Worm (Caenorhabditis elegans) whole organism, L4 larva: ENCODE data around the gene E04F6.4.

Experiments used
- D1046.2 ChIP-seq: fragments of 200-800 bp; sonication (Bioruptor generic); IDR thresholded peaks from 2 replicates; pipeline ENCODE4 v1.3.6; 2022; ENCODE audit warnings: missing genetic modification characterization, missing compliant biosample characterization
- F26F4.8 ChIP-seq: fragments of 200-800 bp; sonication (Bioruptor generic); conservative IDR thresholded peaks from 2 replicates; pipeline ENCODE4 v1.3.6; 2022; ENCODE audit warnings: missing genetic modification characterization, missing compliant biosample characterization
- T26A8.4 ChIP-seq: fragments of 200-800 bp; sonication (Bioruptor generic); IDR thresholded peaks from 2 replicates; pipeline ENCODE4 v1.3.6; 2022; ENCODE audit warnings: missing genetic modification characterization, missing compliant biosample characterization
- Y105C5A.15 ChIP-seq: fragments of 200-800 bp; sonication (Bioruptor generic); IDR thresholded peaks from 2 replicates; pipeline ENCODE4 v1.3.6; 2022; ENCODE audit warnings: missing genetic modification characterization, missing compliant biosample characterization
- Y48G9A.11 ChIP-seq: fragments of 200-800 bp; sonication (Bioruptor generic); IDR thresholded peaks from 2 replicates; pipeline ENCODE4 v1.3.6; 2022; ENCODE audit warnings: missing genetic modification reagents, missing genetic modification characterization, missing compliant biosample characterization
- Y5F2A.4 ChIP-seq: fragments of 200-800 bp; sonication (Bioruptor generic); optimal IDR thresholded peaks from 2 replicates; lab custom pipeline; 2018; ENCODE audit warnings: mild to moderate bottlenecking, missing genetic modification characterization, missing compliant biosample characterization
- Y75B8A.6 ChIP-seq: fragments of 200-800 bp; sonication (Bioruptor generic); IDR thresholded peaks from 2 replicates; pipeline ENCODE4 v1.3.6; 2022; ENCODE audit warnings: missing genetic modification reagents, missing genetic modification characterization, missing compliant biosample characterization
- aha-1 ChIP-seq: fragments of 150-350 bp; peaks from one replicate; lab custom pipeline; 2014; ENCODE audit warnings: missing biosample characterization, missing genetic modification characterization
- attf-4 ChIP-seq: sonication (generic microtip); optimal IDR thresholded peaks from 3 replicates; lab custom pipeline; 2017; ENCODE audit warnings: missing biosample characterization, missing genetic modification characterization
- ceh-28 ChIP-seq: fragments of 150-350 bp; optimal IDR thresholded peaks from 2 replicates; lab custom pipeline; 2014; ENCODE audit warnings: missing biosample characterization, missing genetic modification reagents, missing genetic modification characterization
- ces-1 ChIP-seq: fragments of 150-350 bp; sonication (generic microtip); optimal IDR thresholded peaks from 4 replicates; lab custom pipeline; 2014; ENCODE audit warnings: missing biosample characterization, missing genetic modification reagents, missing genetic modification characterization
- cey-2 ChIP-seq: sonication (generic microtip); optimal IDR thresholded peaks from 3 replicates; lab custom pipeline; 2017; ENCODE audit warnings: missing genetic modification characterization, mild to moderate bottlenecking, missing compliant biosample characterization, antibody characterized with exemption, borderline replicate concordance; ENCODE audit not compliant: insufficient read depth
- daf-19 ChIP-seq: fragments of 200-800 bp; sonication (Bioruptor generic); conservative IDR thresholded peaks from 2 replicates; pipeline ENCODE4 v1.3.6; 2022; ENCODE audit warnings: missing genetic modification characterization, missing compliant biosample characterization
- dmd-6 ChIP-seq: fragments of 200-800 bp; sonication (Bioruptor generic); IDR thresholded peaks from 2 replicates; pipeline ENCODE4 v1.3.6; 2022; ENCODE audit warnings: missing genetic modification reagents, missing genetic modification characterization, missing compliant biosample characterization
- dpl-1 ChIP-seq: fragments of 150-350 bp; optimal IDR thresholded peaks from 2 replicates; lab custom pipeline; 2014; ENCODE audit warnings: missing biosample characterization, missing genetic modification reagents, missing genetic modification characterization
- duxl-1 ChIP-seq: sonication (generic microtip); optimal IDR thresholded peaks from 2 replicates; lab custom pipeline; 2016; ENCODE audit warnings: mild to moderate bottlenecking, missing genetic modification characterization, moderate library complexity, missing compliant biosample characterization; ENCODE audit not compliant: poor library complexity
- dve-1 ChIP-seq: sonication (generic microtip); optimal IDR thresholded peaks from 2 replicates; lab custom pipeline; 2017; ENCODE audit warnings: antibody characterized with exemption, mild to moderate bottlenecking, missing genetic modification characterization, missing compliant biosample characterization; ENCODE audit not compliant: insufficient read depth
- egl-27 ChIP-seq: sonication (generic microtip); optimal IDR thresholded peaks from 3 replicates; lab custom pipeline; 2017; ENCODE audit warnings: missing biosample characterization, missing genetic modification reagents, missing genetic modification characterization
- fos-1 ChIP-seq: fragments of 150-350 bp; optimal IDR thresholded peaks from 2 replicates; lab custom pipeline; 2014; ENCODE audit warnings: missing biosample characterization, missing genetic modification characterization
- lin-15B ChIP-seq: fragments of 150-350 bp; sonication (generic microtip); optimal IDR thresholded peaks from 3 replicates; lab custom pipeline; 2014; ENCODE audit warnings: missing biosample characterization, missing genetic modification characterization
- lsy-2 ChIP-seq, 2 experiments: fragments of 150-350 bp in 1 of 2; sonication (generic microtip) in 1 of 2; optimal IDR thresholded peaks; 2 replicates each; lab custom pipeline; 2014 to 2017; ENCODE audit warnings: missing biosample characterization in 2 of 2, missing genetic modification characterization in 2 of 2
- mdl-1 ChIP-seq, 2 experiments: fragments of 150-350 bp in 1 of 2; sonication (generic microtip) in 1 of 2; optimal IDR thresholded peaks; 2 replicates each; lab custom pipeline; 2014 to 2017; ENCODE audit warnings: missing biosample characterization in 2 of 2, missing genetic modification characterization in 2 of 2
- mes-2 ChIP-seq: sonication (generic microtip); optimal IDR thresholded peaks from 2 replicates; lab custom pipeline; 2016; ENCODE audit warnings: missing genotype, mild to moderate bottlenecking, missing genetic modification characterization, missing compliant biosample characterization; ENCODE audit not compliant: poor library complexity, severe bottlenecking
- mxl-2 ChIP-seq: fragments of 200-800 bp; sonication (Bioruptor generic); conservative IDR thresholded peaks from 2 replicates; pipeline ENCODE4 v1.3.6; 2022; ENCODE audit warnings: missing genetic modification reagents, missing genetic modification characterization, missing compliant biosample characterization
- nhr-11 ChIP-seq: fragments of 150-350 bp; optimal IDR thresholded peaks from 2 replicates; lab custom pipeline; 2014; ENCODE audit warnings: missing biosample characterization, missing genetic modification characterization
- nhr-6 ChIP-seq: fragments of 150-350 bp; optimal IDR thresholded peaks from 2 replicates; lab custom pipeline; 2014; ENCODE audit warnings: missing biosample characterization, missing genetic modification characterization
- nhr-76 ChIP-seq: fragments of 150-350 bp; optimal IDR thresholded peaks from 2 replicates; lab custom pipeline; 2014; ENCODE audit warnings: missing biosample characterization, missing genetic modification characterization
- nhr-77 ChIP-seq: fragments of 150-350 bp; optimal IDR thresholded peaks from 2 replicates; lab custom pipeline; 2014; ENCODE audit warnings: missing biosample characterization, missing genetic modification characterization
- pha-4 ChIP-seq, 2 experiments: fragments of 150-350 bp in 1 of 2; fragments of 200-800 bp in 1 of 2; sonication (Bioruptor generic) in 1 of 2; IDR thresholded peaks in 1 of 2; optimal IDR thresholded peaks in 1 of 2; 2 replicates each; pipeline versions ENCODE4 v1.3.6 to Lab custom; 2014 to 2022; ENCODE audit warnings: missing genetic modification characterization in 2 of 2, missing genetic modification reagents in 2 of 2, missing biosample characterization in 1 of 2, missing compliant biosample characterization in 1 of 2
- saeg-2 ChIP-seq: fragments of 200-800 bp; sonication (Bioruptor generic); IDR thresholded peaks from 2 replicates; pipeline ENCODE4 v1.3.6; 2022; ENCODE audit warnings: missing genetic modification reagents, missing genetic modification characterization, missing compliant biosample characterization
- skn-1 ChIP-seq: fragments of 150-350 bp; optimal IDR thresholded peaks from 2 replicates; lab custom pipeline; 2014; ENCODE audit warnings: missing biosample characterization, missing genetic modification characterization
- snpc-4 ChIP-seq: fragments of 150-350 bp; optimal IDR thresholded peaks from 2 replicates; lab custom pipeline; 2014; ENCODE audit warnings: missing biosample characterization, missing genetic modification characterization
- spr-1 ChIP-seq: sonication (generic microtip); optimal IDR thresholded peaks from 2 replicates; lab custom pipeline; 2016; ENCODE audit warnings: mild to moderate bottlenecking, missing genetic modification characterization, missing compliant biosample characterization
- spr-3 ChIP-seq: fragments of 200-800 bp; sonication (Bioruptor generic); optimal IDR thresholded peaks from 2 replicates; lab custom pipeline; 2018; ENCODE audit warnings: mild to moderate bottlenecking, missing genetic modification characterization, missing compliant biosample characterization
- tag-97 ChIP-seq: fragments of 200-800 bp; sonication (Bioruptor generic); IDR thresholded peaks from 2 replicates; pipeline ENCODE4 v1.3.6; 2022; ENCODE audit warnings: missing genetic modification characterization, missing compliant biosample characterization
- tra-1 ChIP-seq: fragments of 200-800 bp; sonication (Bioruptor generic); IDR thresholded peaks from 2 replicates; pipeline ENCODE4 v1.3.6; 2022; ENCODE audit warnings: missing genetic modification reagents, missing genetic modification characterization, missing compliant biosample characterization
- unc-62 ChIP-seq, 3 experiments: fragments of 150-350 bp in 1 of 3; sonication (generic microtip); optimal IDR thresholded peaks in 2 of 3; peaks in 1 of 3; 1 replicate in 1 of 3; 2 replicates in 2 of 3; lab custom pipeline; 2014 to 2017; ENCODE audit warnings: missing biosample characterization in 3 of 3, missing genetic modification characterization in 3 of 3, missing genetic modification reagents in 3 of 3, missing genotype in 1 of 3
- zip-11 ChIP-seq: fragments of 200-800 bp; sonication (Bioruptor generic); IDR thresholded peaks from 2 replicates; pipeline ENCODE4 v1.3.6; 2022; ENCODE audit warnings: missing genetic modification characterization, missing compliant biosample characterization
- zip-2 ChIP-seq: fragments of 150-350 bp; optimal IDR thresholded peaks from 2 replicates; lab custom pipeline; 2014; ENCODE audit warnings: missing biosample characterization, missing genetic modification characterization

E04F6.4 gene

DNA sequence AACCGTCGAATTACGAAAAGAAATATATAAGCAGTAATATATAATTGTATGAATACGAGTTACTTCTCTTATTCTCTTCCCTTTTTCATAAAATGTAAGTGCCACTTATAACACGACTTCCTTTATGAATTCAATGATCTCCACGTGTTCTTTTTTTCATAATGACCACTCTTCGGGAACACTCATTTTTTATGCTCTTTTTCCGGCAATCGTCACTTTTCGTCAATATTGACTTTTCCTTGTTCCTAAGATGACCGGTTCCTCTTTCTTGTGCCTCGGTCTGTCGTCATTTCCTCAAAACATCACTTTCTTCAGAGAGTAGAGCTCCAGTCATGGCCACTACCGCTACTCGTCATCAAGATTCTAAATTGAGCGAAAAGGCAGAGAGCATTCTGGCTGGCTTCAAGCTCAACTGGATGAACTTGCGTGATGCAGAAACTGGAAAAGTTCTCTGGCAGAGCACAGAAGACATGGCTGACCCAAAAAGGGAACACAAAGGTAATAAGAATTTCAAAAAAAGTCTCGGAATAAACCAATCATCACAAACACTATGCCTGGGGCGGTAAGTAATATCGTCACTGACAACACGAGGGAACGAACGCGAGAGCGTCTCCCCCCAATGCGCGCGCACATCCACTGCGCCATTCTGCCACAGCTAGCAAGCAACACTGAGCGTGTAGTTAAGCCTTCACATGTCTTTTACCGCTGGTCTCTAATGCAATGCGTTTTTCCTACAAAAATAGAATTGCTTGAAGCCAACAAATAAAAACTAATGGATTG is 5.5 kb upstream of the E04F6.4 start, which contains the start of gene pdl-1 (continued):
- TF ChIP-seq Y48G9A.11 (peak; percentile 79), daf-19 (peak; percentile 96), spr-3 (GFP tag; lab: Kevin White, UChicago) (peak; percentile 77), ces-1 (GFP tag; lab: Kevin White, UChicago) (no peak), zip-2 (tag; lab: Kevin White, UChicago) (peak; percentile 73), Y105C5A.15 (GFP tag; lab: Robert Waterston, UW) (0 out of 2 replicates have a peak, but pooled peaks have one; percentile 68), dve-1 (tag; lab: Kevin White, UChicago) (peak; percentile 61), pha-4 (GFP tag; IDR thresholded peaks at IDR 0.05; lab: Robert Waterston, UW) (peak; percentile 96), pha-4 (tag; optimal IDR thresholded peaks at IDR 0.05; lab: Kevin White, UChicago) (peak; percentile 58), fos-1 (no peak), dmd-6 (GFP tag; lab: Robert Waterston, UW) (peak; percentile 73), cey-2 (no peak), zip-11 (GFP tag; lab: Robert Waterston, UW) (peak; percentile 55; the same call in 1 of the 2 replicates), egl-27 (tag; lab: Kevin White, UChicago) (no peak), duxl-1 (tag; lab: Kevin White, UChicago) (peak; percentile 83), snpc-4 (tag; lab: Kevin White, UChicago) (no peak), ceh-28 (tag; lab: Kevin White, UChicago) (no peak), mdl-1 (tag; optimal IDR thresholded peaks at IDR 0.05; lab: Kevin White, UChicago) (peak in 1 of 2 experiments; percentile 7), nhr-11 (peak; percentile 57), skn-1 (no peak), attf-4 (peak; percentile 28), lin-15B (tag; lab: Kevin White, UChicago) (no peak), nhr-77 (tag; lab: Kevin White, UChicago) (peak; percentile 40), D1046.2 (GFP tag; lab: Robert Waterston, UW) (peak; percentile 85)

DNA sequence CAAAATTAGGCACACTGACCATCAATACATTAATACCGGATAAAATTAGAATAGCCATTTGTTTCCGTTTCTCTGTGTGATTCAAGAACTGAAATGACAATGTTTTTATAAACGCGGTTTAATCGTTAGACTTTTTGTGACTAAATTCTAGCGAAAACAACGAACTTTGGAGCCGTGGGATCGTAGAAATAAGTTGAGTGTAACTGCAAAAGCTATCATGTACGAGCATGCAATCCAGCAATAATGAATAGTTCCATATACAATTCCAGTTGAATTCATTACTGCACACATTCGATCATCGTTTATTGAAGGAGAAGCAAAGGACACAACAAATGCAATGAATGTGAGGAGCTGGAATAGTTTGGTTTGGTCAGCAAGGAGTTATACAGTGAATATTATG is 3.1 kb upstream of the E04F6.4 start:
- TF ChIP-seq unc-62 (GFP tag; optimal IDR thresholded peaks at IDR 0.05 in 1 of 2; lab: Kevin White, UChicago) = peak in 1 of 2 experiments; percentile 97
- no peak for TF ChIP-seq unc-62 (tag; optimal IDR thresholded peaks at IDR 0.05; lab: Kevin White, UChicago)
- peak; percentile 26 for TF ChIP-seq aha-1 (tag; lab: Kevin White, UChicago)
- no peak for TF ChIP-seq mes-2 (tag; lab: Kevin White, UChicago)
- no peak for TF ChIP-seq dpl-1 (GFP tag; lab: Kevin White, UChicago)

DNA sequence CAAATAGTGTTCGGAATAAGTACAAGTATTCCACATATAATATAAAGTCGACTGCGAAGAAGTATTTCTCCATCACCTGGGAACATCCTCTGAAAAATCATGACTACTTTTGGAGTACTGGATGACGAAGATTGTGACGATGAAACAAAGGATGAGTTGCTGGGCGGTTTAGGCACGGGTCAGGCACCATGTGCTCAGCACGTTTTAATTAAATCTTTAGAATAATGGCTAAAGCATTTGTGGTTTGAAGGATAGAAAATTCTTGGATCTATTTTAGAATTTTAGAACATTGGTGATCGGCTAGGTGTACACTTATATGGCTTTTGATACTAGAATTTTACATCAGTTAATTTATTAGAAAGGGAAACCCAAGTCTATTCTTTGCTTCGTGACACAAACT is 2.1 kb upstream of the E04F6.4 start, which contains the start of gene C27H5.6:
TSS of gene C27H5.6 (minus strand) at position 101 of the 400 bp plus-strand sequence.
- TF ChIP-seq nhr-76 (tag; lab: Kevin White, UChicago) = no peak
- TF ChIP-seq lsy-2 (tag; optimal IDR thresholded peaks at IDR 0.05; lab: Kevin White, UChicago) = no peak
- TF ChIP-seq F26F4.8 (GFP tag; lab: Robert Waterston, UW) = no peak
- no peak for TF ChIP-seq Y5F2A.4 (GFP tag; lab: Kevin White, UChicago)
- no peak for TF ChIP-seq nhr-6 (tag; lab: Kevin White, UChicago)
- TF ChIP-seq ces-1 (GFP tag; lab: Kevin White, UChicago) = no peak
- TF ChIP-seq saeg-2 (GFP tag; lab: Robert Waterston, UW) = no peak
- no peak for TF ChIP-seq tra-1
- TF ChIP-seq attf-4 = no peak
- no peak for TF ChIP-seq nhr-77 (tag; lab: Kevin White, UChicago)
- no peak for TF ChIP-seq tag-97
- no peak for TF ChIP-seq spr-1 (tag; lab: Kevin White, UChicago)
- no peak for TF ChIP-seq T26A8.4
- no peak for TF ChIP-seq Y48G9A.11
- no peak for TF ChIP-seq Y75B8A.6
- TF ChIP-seq mxl-2 (GFP tag; lab: Robert Waterston, UW) = no peak
